Fruit fly (Drosophila melanogaster) whole organism, embryonic: ENCODE data around the gene pnt.

Experiments
- Atf-2 ChIP-seq: fragments of 200-800 bp; sonication (Bioruptor generic); optimal IDR thresholded peaks from 2 replicates; lab custom pipeline; 2016; ENCODE audit warnings: missing biosample characterization, missing genetic modification characterization
- CG10267 ChIP-seq: fragments of 200-800 bp; sonication (Bioruptor generic); optimal IDR thresholded peaks from 2 replicates; lab custom pipeline; 2018; ENCODE audit warnings: missing biosample characterization, mild to moderate bottlenecking, missing genetic modification characterization, moderate library complexity
- CG11723 ChIP-seq: fragments of 200-800 bp; sonication (Bioruptor generic); optimal IDR thresholded peaks from 2 replicates; lab custom pipeline; 2017; ENCODE audit warnings: missing biosample characterization, mild to moderate bottlenecking, missing genetic modification characterization
- CG13424 ChIP-seq: fragments of 200-800 bp; sonication (Bioruptor generic); optimal IDR thresholded peaks from 2 replicates; lab custom pipeline; 2019; ENCODE audit warnings: missing biosample characterization, mild to moderate bottlenecking, missing genetic modification characterization, moderate library complexity
- CG1529 ChIP-seq: fragments of 200-800 bp; sonication (Bioruptor generic); optimal IDR thresholded peaks from 3 replicates; lab custom pipeline; 2018; ENCODE audit warnings: missing biosample characterization, missing genetic modification characterization
- CG1647 ChIP-seq: fragments of 200-800 bp; sonication (Bioruptor generic); optimal IDR thresholded peaks from 3 replicates; lab custom pipeline; 2016; ENCODE audit warnings: missing biosample characterization, missing genetic modification characterization
- CG16815 ChIP-seq: fragments of 200-800 bp; sonication (Bioruptor generic); optimal IDR thresholded peaks from 3 replicates; lab custom pipeline; 2017; ENCODE audit warnings: missing biosample characterization, mild to moderate bottlenecking, missing genetic modification characterization
- CG17802 ChIP-seq: fragments of 200-800 bp; sonication (Bioruptor generic); optimal IDR thresholded peaks from 2 replicates; lab custom pipeline; 2018; ENCODE audit warnings: missing biosample characterization, mild to moderate bottlenecking, missing genetic modification characterization, moderate library complexity
- CG2875 ChIP-seq: fragments of 200-800 bp; sonication (Bioruptor generic); optimal IDR thresholded peaks from 2 replicates; lab custom pipeline; 2017; ENCODE audit warnings: missing biosample characterization, mild to moderate bottlenecking, missing genetic modification characterization, missing genetic modification reagents
- CG30403 ChIP-seq: fragments of 200-800 bp; sonication (Bioruptor generic); optimal IDR thresholded peaks from 3 replicates; lab custom pipeline; 2016; ENCODE audit warnings: missing biosample characterization, missing genetic modification characterization
- CG31441 ChIP-seq: fragments of 200-800 bp; sonication (Bioruptor generic); IDR thresholded peaks from 2 replicates; pipeline ENCODE4 v1.3.6; 2022; ENCODE audit warnings: missing biosample characterization, missing genetic modification characterization
- CG32767 ChIP-seq: fragments of 200-800 bp; sonication (Bioruptor generic); IDR thresholded peaks from 2 replicates; pipeline ENCODE4 v1.3.6; 2022; ENCODE audit warnings: missing biosample characterization, missing genetic modification characterization
- CG3847 ChIP-seq: fragments of 200-800 bp; sonication (Bioruptor generic); IDR thresholded peaks from 2 replicates; pipeline ENCODE4 v1.3.6; 2022; ENCODE audit warnings: missing biosample characterization, missing genetic modification characterization
- CG4820 ChIP-seq: fragments of 200-800 bp; sonication (Bioruptor generic); optimal IDR thresholded peaks from 3 replicates; lab custom pipeline; 2016; ENCODE audit warnings: missing biosample characterization, missing genetic modification characterization
- CG6254 ChIP-seq: fragments of 200-800 bp; sonication (Bioruptor generic); optimal IDR thresholded peaks from 3 replicates; lab custom pipeline; 2017; ENCODE audit warnings: mild to moderate bottlenecking, missing biosample characterization, missing genetic modification reagents, missing genetic modification characterization
- CG8089 ChIP-seq: fragments of 200-800 bp; sonication (Bioruptor generic); optimal IDR thresholded peaks from 3 replicates; lab custom pipeline; 2016; ENCODE audit warnings: missing biosample characterization, missing genetic modification characterization
- CG8944 ChIP-seq: fragments of 200-800 bp; sonication (Bioruptor generic); optimal IDR thresholded peaks from 3 replicates; lab custom pipeline; 2016; ENCODE audit warnings: missing biosample characterization, missing genetic modification characterization
- CG9609 ChIP-seq: fragments of 200-800 bp; sonication (Bioruptor generic); optimal IDR thresholded peaks from 3 replicates; lab custom pipeline; 2016; ENCODE audit warnings: missing biosample characterization, missing genetic modification characterization
- CG9876 ChIP-seq: fragments of 200-800 bp; sonication (Bioruptor generic); optimal IDR thresholded peaks from 2 replicates; lab custom pipeline; 2016; ENCODE audit warnings: missing biosample characterization, missing genetic modification characterization
- CG9932 ChIP-seq: fragments of 200-800 bp; sonication (Bioruptor generic); IDR thresholded peaks from 2 replicates; pipeline ENCODE4 v1.3.6; 2022; ENCODE audit warnings: missing biosample characterization, missing genetic modification characterization
- Dbx ChIP-seq: fragments of 200-800 bp; sonication (Bioruptor generic); IDR thresholded peaks from 3 replicates; pipeline ENCODE4 v1.3.6; 2022; ENCODE audit warnings: missing biosample characterization, missing genetic modification characterization
- Ets65A ChIP-seq: fragments of 200-800 bp; sonication (Bioruptor generic); peaks from one replicate; lab custom pipeline; 2016; ENCODE audit warnings: missing biosample characterization, missing genetic modification characterization
- Mes4 ChIP-seq: fragments of 200-800 bp; sonication (Bioruptor generic); optimal IDR thresholded peaks from 2 replicates; lab custom pipeline; 2016; ENCODE audit warnings: missing biosample characterization, missing genetic modification characterization
- Myb ChIP-seq: fragments of 200-800 bp; sonication (Bioruptor generic); optimal IDR thresholded peaks from 2 replicates; lab custom pipeline; 2016; ENCODE audit warnings: missing biosample characterization, missing genetic modification characterization
- NfI ChIP-seq: fragments of 200-800 bp; sonication (Bioruptor generic); optimal IDR thresholded peaks from 3 replicates; lab custom pipeline; 2018; ENCODE audit warnings: missing biosample characterization, mild to moderate bottlenecking, missing genetic modification characterization, moderate library complexity
- Pdp1 ChIP-seq, 2 experiments: fragments of 200-800 bp; sonication (Bioruptor generic); optimal IDR thresholded peaks; 3 replicates each; lab custom pipeline; 2016; ENCODE audit warnings: missing biosample characterization in 2 of 2, missing genetic modification characterization in 2 of 2, mild to moderate bottlenecking in 1 of 2, moderate library complexity in 1 of 2
- Side ChIP-seq: fragments of 200-800 bp; sonication (Bioruptor generic); optimal IDR thresholded peaks from 2 replicates; lab custom pipeline; 2016; ENCODE audit warnings: missing biosample characterization, missing genetic modification characterization
- Spps ChIP-seq: fragments of 200-800 bp; sonication (Bioruptor generic); optimal IDR thresholded peaks from 2 replicates; lab custom pipeline; 2018; ENCODE audit warnings: missing biosample characterization, mild to moderate bottlenecking, missing genetic modification characterization
- Ssrp ChIP-seq: fragments of 200-800 bp; sonication (Bioruptor generic); optimal IDR thresholded peaks from 2 replicates; lab custom pipeline; 2018; ENCODE audit warnings: missing biosample characterization, mild to moderate bottlenecking, missing genetic modification characterization, moderate library complexity
- ab ChIP-seq: fragments of 200-800 bp; sonication (Bioruptor generic); optimal IDR thresholded peaks from 2 replicates; lab custom pipeline; 2016; ENCODE audit warnings: missing biosample characterization, missing genetic modification characterization
- bab2 ChIP-seq: fragments of 200-800 bp; sonication (Bioruptor generic); optimal IDR thresholded peaks from 2 replicates; lab custom pipeline; 2016; ENCODE audit warnings: missing biosample characterization, missing genetic modification characterization
- bcd ChIP-seq: fragments of 200-800 bp; sonication (Bioruptor generic); optimal IDR thresholded peaks from 2 replicates; lab custom pipeline; 2017; ENCODE audit warnings: missing biosample characterization, mild to moderate bottlenecking, missing genetic modification characterization
- bsh ChIP-seq, 2 experiments: fragments of 200-800 bp; sonication (Bioruptor generic); optimal IDR thresholded peaks; 2 replicates each; lab custom pipeline; 2017 to 2018; ENCODE audit warnings: mild to moderate bottlenecking in 2 of 2, missing biosample characterization in 2 of 2, missing genetic modification characterization in 2 of 2, moderate library complexity in 1 of 2
- cg ChIP-seq: fragments of 200-800 bp; sonication (Bioruptor generic); optimal IDR thresholded peaks from 3 replicates; lab custom pipeline; 2019; ENCODE audit warnings: missing biosample characterization, mild to moderate bottlenecking, missing genetic modification characterization, moderate library complexity
- chinmo ChIP-seq: fragments of 200-800 bp; sonication (Bioruptor generic); IDR thresholded peaks from 4 replicates; pipeline ENCODE4 v1.3.6; 2022; ENCODE audit warnings: missing biosample characterization, missing genetic modification characterization; ENCODE audit not compliant: partially characterized antibody
- chn ChIP-seq: fragments of 200-800 bp; sonication (Bioruptor generic); optimal IDR thresholded peaks from 2 replicates; lab custom pipeline; 2016; ENCODE audit warnings: missing biosample characterization, missing genetic modification characterization
- en ChIP-seq: fragments of 200-800 bp; sonication (Bioruptor generic); optimal IDR thresholded peaks from 2 replicates; lab custom pipeline; 2016; ENCODE audit warnings: missing biosample characterization, missing genetic modification characterization
- ewg ChIP-seq: fragments of 200-800 bp; sonication (Bioruptor generic); optimal IDR thresholded peaks from 3 replicates; lab custom pipeline; 2017; ENCODE audit warnings: mild to moderate bottlenecking, missing biosample characterization, missing genetic modification reagents, missing genetic modification characterization
- gcm ChIP-seq: fragments of 200-800 bp; sonication (Bioruptor generic); optimal IDR thresholded peaks from 2 replicates; lab custom pipeline; 2019; ENCODE audit warnings: missing biosample characterization, mild to moderate bottlenecking, missing genetic modification characterization, moderate library complexity
- gem ChIP-seq: fragments of 200-800 bp; sonication (Bioruptor generic); optimal IDR thresholded peaks from 2 replicates; lab custom pipeline; 2019; ENCODE audit warnings: missing biosample characterization, mild to moderate bottlenecking, missing genetic modification characterization, moderate library complexity
- jumu ChIP-seq: fragments of 200-800 bp; sonication (Bioruptor generic); optimal IDR thresholded peaks from 3 replicates; lab custom pipeline; 2016; ENCODE audit warnings: missing biosample characterization, missing genetic modification characterization
- knrl ChIP-seq: fragments of 200-800 bp; sonication (Bioruptor generic); IDR thresholded peaks from 3 replicates; pipeline ENCODE4 v1.3.6; 2022; ENCODE audit warnings: missing biosample characterization, missing genetic modification characterization; ENCODE audit not compliant: partially characterized antibody
- nau ChIP-seq: fragments of 200-800 bp; sonication (Bioruptor generic); optimal IDR thresholded peaks from 3 replicates; lab custom pipeline; 2017; ENCODE audit warnings: missing biosample characterization, mild to moderate bottlenecking, missing genetic modification characterization, missing genetic modification reagents
- repo ChIP-seq: fragments of 200-800 bp; sonication (Bioruptor generic); optimal IDR thresholded peaks from 2 replicates; lab custom pipeline; 2016; ENCODE audit warnings: missing biosample characterization, missing genetic modification characterization
- scrt ChIP-seq: fragments of 200-800 bp; sonication (Bioruptor generic); optimal IDR thresholded peaks from 2 replicates; lab custom pipeline; 2018; ENCODE audit warnings: missing biosample characterization, mild to moderate bottlenecking, missing genetic modification characterization, moderate library complexity
- sisA ChIP-seq: fragments of 200-800 bp; sonication (Bioruptor generic); IDR thresholded peaks from 2 replicates; pipeline ENCODE4 v1.3.6; 2022; ENCODE audit warnings: missing biosample characterization, missing genetic modification characterization
- sqz ChIP-seq: fragments of 200-800 bp; sonication (Bioruptor generic); optimal IDR thresholded peaks from 3 replicates; lab custom pipeline; 2018; ENCODE audit warnings: missing biosample characterization, mild to moderate bottlenecking, missing genetic modification characterization
- sug ChIP-seq: fragments of 200-800 bp; optimal IDR thresholded peaks from 2 replicates; lab custom pipeline; 2019; ENCODE audit warnings: missing biosample characterization, mild to moderate bottlenecking, missing genetic modification characterization, moderate library complexity
- vvl ChIP-seq: fragments of 200-800 bp; sonication (Bioruptor generic); IDR thresholded peaks from 2 replicates; pipeline ENCODE4 v1.3.6; 2022; ENCODE audit warnings: missing biosample characterization, missing genetic modification characterization

The pnt gene

dm6 chr3R:23333334-23334035 lies 12.5 kb downstream of the pnt start (continued):
- no peak for TF ChIP-seq sug
- TF ChIP-seq Mes4 (GFP tag; lab: Kevin White, UChicago) = peak; percentile 44
- TF ChIP-seq CG9932 (GFP tag; lab: Robert Waterston, UW) = no peak
- no peak for TF ChIP-seq Dbx (GFP tag; lab: Robert Waterston, UW)
- TF ChIP-seq gem (tag; lab: Kevin White, UChicago) = peak; percentile 79
- TF ChIP-seq chinmo = 0 out of 4 replicates have a peak, but pooled peaks have one; percentile 42
- TF ChIP-seq Spps = peak; percentile 23
- peak; percentile 92 for TF ChIP-seq Ets65A (GFP tag; lab: Kevin White, UChicago)
- TF ChIP-seq ewg (GFP tag; lab: Kevin White, UChicago) = peak; percentile 40
- TF ChIP-seq CG2875 = peak; percentile 57
- peak; percentile 21 to 25 for TF ChIP-seq Pdp1 (GFP tag; optimal IDR thresholded peaks at IDR 0.05; lab: Kevin White, UChicago)
- peak; percentile 17 for TF ChIP-seq CG8089 (GFP tag; lab: Kevin White, UChicago)
- peak; percentile 48 for TF ChIP-seq CG30403
- TF ChIP-seq gcm (GFP tag; lab: Kevin White, UChicago) = peak; percentile 4
- peak; percentile 74 for TF ChIP-seq sqz
- peak; percentile 26 for TF ChIP-seq repo
- TF ChIP-seq CG3847 (GFP tag; lab: Robert Waterston, UW) = no peak
- peak; percentile 8 for TF ChIP-seq CG11723 (GFP tag; lab: Kevin White, UChicago)
- peak; percentile 37 for TF ChIP-seq Atf-2
- TF ChIP-seq CG1647 (GFP tag; lab: Kevin White, UChicago) = no peak
- peak; percentile 30 for TF ChIP-seq en (GFP tag; lab: Kevin White, UChicago)
- no peak for TF ChIP-seq CG9609
- TF ChIP-seq Side (GFP tag; lab: Kevin White, UChicago) = peak; percentile 17
- peak; percentile 35 for TF ChIP-seq chn (GFP tag; lab: Kevin White, UChicago)
- TF ChIP-seq CG4820 (GFP tag; lab: Kevin White, UChicago) = peak; percentile 39
- peak; percentile 11 for TF ChIP-seq CG16815 (GFP tag; lab: Kevin White, UChicago)
- TF ChIP-seq nau (GFP tag; lab: Kevin White, UChicago) = no peak
- TF ChIP-seq Ssrp (tag; lab: Kevin White, UChicago) = peak; percentile 65
- TF ChIP-seq knrl = no peak
- peak; percentile 23 for TF ChIP-seq CG8944 (GFP tag; lab: Kevin White, UChicago)
- peak; percentile 44 for TF ChIP-seq bab2 (GFP tag; lab: Kevin White, UChicago)
- peak; percentile 71 for TF ChIP-seq CG31441 (GFP tag; lab: Robert Waterston, UW)
- TF ChIP-seq scrt = peak; percentile 28
- TF ChIP-seq bsh (GFP tag; optimal IDR thresholded peaks at IDR 0.05; lab: Kevin White, UChicago) = peak in 1 of 2 experiments; percentile 76
- TF ChIP-seq vvl (GFP tag; lab: Robert Waterston, UW) = peak; percentile 68
- 0 out of 2 replicates have a peak, but pooled peaks have one; percentile 34 for TF ChIP-seq CG32767 (GFP tag; lab: Robert Waterston, UW)
- peak; percentile 43 for TF ChIP-seq cg (GFP tag; lab: Kevin White, UChicago)
- peak; percentile 55 for TF ChIP-seq CG13424 (tag; lab: Kevin White, UChicago)
- TF ChIP-seq CG10267 (tag; lab: Kevin White, UChicago) = peak; percentile 44
- no peak for TF ChIP-seq CG9876
- TF ChIP-seq jumu = peak; percentile 32
- peak; percentile 56 for TF ChIP-seq bcd (GFP tag; lab: Kevin White, UChicago)
- TF ChIP-seq Myb (GFP tag; lab: Kevin White, UChicago) = no peak
- TF ChIP-seq NfI (GFP tag; lab: Kevin White, UChicago) = peak; percentile 40
- peak; percentile 57 for TF ChIP-seq CG1529 (GFP tag; lab: Kevin White, UChicago)
- peak; percentile 67 for TF ChIP-seq CG6254 (GFP tag; lab: Kevin White, UChicago)
- TF ChIP-seq CG17802 (tag; lab: Kevin White, UChicago) = no peak
- TF ChIP-seq ab (GFP tag; lab: Kevin White, UChicago) = no peak
- peak; percentile 41; the same call in 1 of the 2 replicates for TF ChIP-seq sisA
